Worm (Caenorhabditis elegans): Measurements from ENCODE around the gene H18N23.2.

DNA sequence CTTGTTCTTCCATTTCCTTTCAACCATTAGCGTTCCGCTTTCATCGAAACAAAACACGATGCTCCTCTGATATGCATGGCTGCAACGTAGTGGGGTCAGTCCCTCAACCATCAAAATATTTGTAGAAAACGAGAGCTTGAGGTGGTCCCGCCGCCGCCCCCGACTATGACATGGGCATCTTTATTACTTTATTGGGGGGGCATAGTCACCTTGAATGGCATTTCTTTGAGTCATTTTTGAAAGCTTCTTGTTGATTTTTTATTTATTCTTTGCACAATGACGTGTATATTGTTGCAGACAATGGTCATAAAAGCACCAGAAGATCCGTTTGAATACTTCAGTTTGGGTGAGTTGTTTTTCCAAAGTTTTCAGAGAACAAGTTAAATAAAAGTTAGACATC is 26.4 kb downstream of the H18N23.2 start, which contains the start of gene ncs-7:
- TF ChIP-seq ama-1 (optimal IDR thresholded peaks at IDR 0.05), result no peak
- no peak for TF ChIP-seq scrt-1 (GFP tag; IDR thresholded peaks at IDR 0.05)
- no peak for TF ChIP-seq F13C5.2 (tag; optimal IDR thresholded peaks at IDR 0.05)
- TF ChIP-seq tbx-37 (GFP tag; conservative IDR thresholded peaks at IDR 0.05), result no peak
- no peak for TF ChIP-seq ets-7 (tag; optimal IDR thresholded peaks at IDR 0.05)
- TF ChIP-seq B0310.2 (tag; optimal IDR thresholded peaks at IDR 0.05), result no peak
- no peak for TF ChIP-seq pes-1 (GFP tag; IDR thresholded peaks at IDR 0.05)
- TF ChIP-seq ceh-13 (GFP tag; optimal IDR thresholded peaks at IDR 0.05), result no peak
- no peak for TF ChIP-seq sea-1 (GFP tag; conservative IDR thresholded peaks at IDR 0.05)
- no peak for TF ChIP-seq aly-1 (tag; optimal IDR thresholded peaks at IDR 0.05)
- TF ChIP-seq tra-4 (tag; optimal IDR thresholded peaks at IDR 0.05), result no peak
- no peak for TF ChIP-seq hmbx-1 (tag; optimal IDR thresholded peaks at IDR 0.05)
- no peak for TF ChIP-seq tbx-11 (GFP tag; IDR thresholded peaks at IDR 0.05)
- no peak for TF ChIP-seq hnd-1 (tag; optimal IDR thresholded peaks at IDR 0.05)
